Worm (Caenorhabditis elegans) whole organism, L1 larva: ENCODE measurements around the gene cul-5.

Experiments
- C04F5.9 ChIP-seq: sonication (generic microtip); optimal IDR thresholded peaks from 2 replicates; lab custom pipeline; 2016; ENCODE audit warnings: missing genetic modification characterization, missing compliant biosample characterization
- C34B4.2 ChIP-seq: sonication (generic microtip); optimal IDR thresholded peaks from 2 replicates; lab custom pipeline; 2017; ENCODE audit warnings: mild to moderate bottlenecking, missing genetic modification characterization, missing compliant biosample characterization
- F16B12.6 ChIP-seq: fragments of 150-350 bp; optimal IDR thresholded peaks from 2 replicates; lab custom pipeline; 2014; ENCODE audit warnings: missing biosample characterization, missing genetic modification characterization
- Y116A8C.19 ChIP-seq: sonication (generic microtip); optimal IDR thresholded peaks from 2 replicates; lab custom pipeline; 2016; ENCODE audit warnings: missing compliant biosample characterization, missing genetic modification characterization, borderline replicate concordance
- alr-1 ChIP-seq: fragments of 200-800 bp; sonication (Bioruptor generic); optimal IDR thresholded peaks from 2 replicates; lab custom pipeline; 2018; ENCODE audit warnings: borderline replicate concordance, mild to moderate bottlenecking, missing genetic modification characterization, missing compliant biosample characterization
- aly-2 ChIP-seq: fragments of 150-350 bp; optimal IDR thresholded peaks from 2 replicates; lab custom pipeline; 2014; ENCODE audit warnings: missing biosample characterization, missing genetic modification characterization
- blmp-1 ChIP-seq: fragments of 150-350 bp; optimal IDR thresholded peaks from 2 replicates; lab custom pipeline; 2014; ENCODE audit warnings: missing biosample characterization, missing genetic modification characterization
- ceh-8 ChIP-seq: fragments of 200-800 bp; sonication (Bioruptor generic); optimal IDR thresholded peaks from 2 replicates; lab custom pipeline; 2018; ENCODE audit warnings: mild to moderate bottlenecking, missing genetic modification characterization, moderate library complexity, missing compliant biosample characterization
- ceh-90 ChIP-seq: sonication (generic microtip); optimal IDR thresholded peaks from 2 replicates; lab custom pipeline; 2016; ENCODE audit warnings: missing genetic modification characterization, missing compliant biosample characterization
- ces-1 ChIP-seq: fragments of 150-350 bp; optimal IDR thresholded peaks from 2 replicates; lab custom pipeline; 2014; ENCODE audit warnings: missing biosample characterization, missing genetic modification reagents, missing genetic modification characterization
- dpl-1 ChIP-seq, 3 experiments: fragments of 150-350 bp in 2 of 3; sonication (generic microtip) in 1 of 3; optimal IDR thresholded peaks; 2 replicates each; lab custom pipeline; 2014 to 2017; ENCODE audit warnings: missing biosample characterization in 3 of 3, missing genetic modification characterization in 3 of 3, missing genetic modification reagents in 3 of 3
- dsc-1 ChIP-seq: sonication (generic microtip); optimal IDR thresholded peaks from 2 replicates; lab custom pipeline; 2016; ENCODE audit warnings: mild to moderate bottlenecking, missing genetic modification characterization, missing compliant biosample characterization
- efl-1 ChIP-seq, 4 experiments: fragments of 150-350 bp; optimal IDR thresholded peaks in 3 of 4; peaks in 1 of 4; 1 replicate in 1 of 4; 2 replicates in 3 of 4; lab custom pipeline; 2014; ENCODE audit warnings: missing biosample characterization in 2 of 4, missing genetic modification characterization in 2 of 4, missing genetic modification reagents in 2 of 4
- efl-3 ChIP-seq: fragments of 200-800 bp; sonication (Bioruptor generic); optimal IDR thresholded peaks from 2 replicates; lab custom pipeline; 2018; ENCODE audit warnings: mild to moderate bottlenecking, missing genetic modification characterization, missing compliant biosample characterization
- elt-2 ChIP-seq: sonication (generic microtip); optimal IDR thresholded peaks from 2 replicates; lab custom pipeline; 2016; ENCODE audit warnings: missing genetic modification characterization, mild to moderate bottlenecking, inconsistent platforms, missing compliant biosample characterization, missing genetic modification reagents
- fkh-4 ChIP-seq: sonication (generic microtip); optimal IDR thresholded peaks from 2 replicates; lab custom pipeline; 2016; ENCODE audit warnings: missing compliant biosample characterization, missing genetic modification characterization, borderline replicate concordance
- fos-1 ChIP-seq: fragments of 150-350 bp; optimal IDR thresholded peaks from 2 replicates; lab custom pipeline; 2014; ENCODE audit warnings: missing biosample characterization, missing genetic modification characterization
- lin-14 ChIP-seq: fragments of 200-800 bp; sonication (Bioruptor generic); optimal IDR thresholded peaks from 2 replicates; lab custom pipeline; 2018; ENCODE audit warnings: mild to moderate bottlenecking, missing genetic modification characterization, moderate library complexity, missing compliant biosample characterization
- lin-35 ChIP-seq, 2 experiments: fragments of 150-350 bp; optimal IDR thresholded peaks; 2 replicates each; lab custom pipeline; 2014; ENCODE audit warnings: missing biosample characterization in 2 of 2, missing genetic modification characterization in 2 of 2, missing genetic modification reagents in 2 of 2
- lir-3 ChIP-seq: sonication (generic microtip); optimal IDR thresholded peaks from 2 replicates; lab custom pipeline; 2016; ENCODE audit warnings: mild to moderate bottlenecking, missing genetic modification characterization, moderate library complexity, missing compliant biosample characterization; ENCODE audit not compliant: poor library complexity
- mdl-1 ChIP-seq, 2 experiments: fragments of 150-350 bp; optimal IDR thresholded peaks; 2 replicates each; lab custom pipeline; 2014 to 2017; ENCODE audit warnings: missing biosample characterization in 2 of 2, missing genetic modification characterization in 2 of 2, inconsistent platforms in 1 of 2
- mef-2 ChIP-seq: fragments of 150-350 bp; optimal IDR thresholded peaks from 2 replicates; lab custom pipeline; 2014; ENCODE audit warnings: missing biosample characterization, missing genetic modification characterization
- nhr-12 ChIP-seq: sonication (generic microtip); optimal IDR thresholded peaks from 2 replicates; lab custom pipeline; 2017; ENCODE audit warnings: missing biosample characterization, missing genetic modification characterization
- nhr-20 ChIP-seq: sonication (generic microtip); optimal IDR thresholded peaks from 2 replicates; lab custom pipeline; 2016; ENCODE audit warnings: mild to moderate bottlenecking, missing genetic modification characterization, missing compliant biosample characterization
- nhr-237 ChIP-seq: fragments of 150-350 bp; optimal IDR thresholded peaks from 2 replicates; lab custom pipeline; 2014; ENCODE audit warnings: missing biosample characterization, missing genetic modification characterization
- nhr-28 ChIP-seq: fragments of 150-350 bp; optimal IDR thresholded peaks from 2 replicates; lab custom pipeline; 2014; ENCODE audit warnings: missing biosample characterization, missing genetic modification characterization
- nhr-71 ChIP-seq: sonication (generic microtip); optimal IDR thresholded peaks from 2 replicates; lab custom pipeline; 2016; ENCODE audit warnings: mild to moderate bottlenecking, missing genetic modification characterization, moderate library complexity, missing compliant biosample characterization
- nhr-85 ChIP-seq: sonication (generic microtip); peaks from one replicate; lab custom pipeline; 2016; ENCODE audit warnings: missing genetic modification characterization, inconsistent platforms, missing compliant biosample characterization
- pag-3 ChIP-seq: sonication (generic microtip); optimal IDR thresholded peaks from 2 replicates; lab custom pipeline; 2017; ENCODE audit warnings: missing genetic modification characterization, mild to moderate bottlenecking, missing compliant biosample characterization, antibody characterized with exemption, borderline replicate concordance; ENCODE audit not compliant: insufficient read depth
- pax-3 ChIP-seq: fragments of 200-800 bp; sonication (Bioruptor generic); optimal IDR thresholded peaks from 2 replicates; lab custom pipeline; 2018; ENCODE audit warnings: mild to moderate bottlenecking, missing genetic modification characterization, moderate library complexity, missing compliant biosample characterization
- pqm-1 ChIP-seq: sonication (generic microtip); optimal IDR thresholded peaks from 3 replicates; lab custom pipeline; 2017; ENCODE audit warnings: missing biosample characterization, missing genetic modification characterization
- rnt-1 ChIP-seq: sonication (generic microtip); optimal IDR thresholded peaks from 2 replicates; lab custom pipeline; 2016; ENCODE audit warnings: mild to moderate bottlenecking, missing genetic modification characterization, moderate library complexity, missing compliant biosample characterization
- snpc-4 ChIP-seq: fragments of 150-350 bp; optimal IDR thresholded peaks from 2 replicates; lab custom pipeline; 2014; ENCODE audit warnings: missing biosample characterization, missing genetic modification characterization
- sox-4 ChIP-seq: sonication (generic microtip); optimal IDR thresholded peaks from 2 replicates; lab custom pipeline; 2016; ENCODE audit warnings: missing genetic modification characterization, missing compliant biosample characterization
- sptf-1 ChIP-seq: fragments of 150-350 bp; optimal IDR thresholded peaks from 2 replicates; lab custom pipeline; 2014; ENCODE audit warnings: missing biosample characterization, missing genetic modification characterization
- sup-37 ChIP-seq: fragments of 200-800 bp; sonication (Bioruptor generic); optimal IDR thresholded peaks from 2 replicates; lab custom pipeline; 2018; ENCODE audit warnings: mild to moderate bottlenecking, missing genetic modification characterization, missing compliant biosample characterization
- swsn-7 ChIP-seq: sonication (generic microtip); optimal IDR thresholded peaks from 2 replicates; lab custom pipeline; 2016; ENCODE audit warnings: missing genetic modification characterization, missing compliant biosample characterization
- unc-30 ChIP-seq: sonication (generic microtip); optimal IDR thresholded peaks from 2 replicates; lab custom pipeline; 2017; ENCODE audit warnings: missing biosample characterization, missing genetic modification characterization
- unc-62 ChIP-seq: fragments of 150-350 bp; optimal IDR thresholded peaks from 2 replicates; lab custom pipeline; 2014; ENCODE audit warnings: missing biosample characterization, missing genetic modification reagents, missing genetic modification characterization
- vab-15 ChIP-seq: sonication (generic microtip); optimal IDR thresholded peaks from 2 replicates; lab custom pipeline; 2017; ENCODE audit warnings: missing genotype, mild to moderate bottlenecking, missing genetic modification characterization, missing compliant biosample characterization
- zag-1 ChIP-seq: fragments of 150-350 bp; optimal IDR thresholded peaks from 2 replicates; lab custom pipeline; 2014; ENCODE audit warnings: missing biosample characterization, missing genetic modification characterization
- ztf-11 ChIP-seq, 2 experiments: sonication (generic microtip); optimal IDR thresholded peaks; 2 replicates each; lab custom pipeline; 2016 to 2017; ENCODE audit warnings: missing genetic modification characterization in 2 of 2, missing biosample characterization in 1 of 2, missing compliant biosample characterization in 1 of 2

cul-5 gene

ce11 chrV:10190081-10190556 is 10.8 kb downstream of the cul-5 start, which contains the start of gene ZK856.5:
TSS of gene ZK856.5 (minus strand) at chrV:10190131.
- TF ChIP-seq Y116A8C.19 (tag; lab: Kevin White, UChicago) (no peak), rnt-1 (tag; lab: Kevin White, UChicago) (no peak), snpc-4 (no peak), mef-2 (no peak), zag-1 (tag; lab: Kevin White, UChicago) (no peak), efl-1 (optimal IDR thresholded peaks at IDR 0.05; lab: Kevin White, UChicago) (no peak), efl-1 (GFP tag; optimal IDR thresholded peaks at IDR 0.05 in 1 of 2; lab: Kevin White, UChicago) (peak in 1 of 2 experiments; percentile 66), unc-30 (no peak), nhr-12 (no peak), vab-15 (no peak), blmp-1 (no peak), lin-14 (no peak), nhr-20 (tag; lab: Kevin White, UChicago) (no peak), ceh-8 (GFP tag; lab: Kevin White, UChicago) (no peak), ztf-11 (tag; optimal IDR thresholded peaks at IDR 0.05; lab: Kevin White, UChicago) (no peak), lir-3 (no peak), elt-2 (tag; lab: Kevin White, UChicago) (peak; percentile 90), swsn-7 (tag; lab: Kevin White, UChicago) (no peak), nhr-71 (tag; lab: Kevin White, UChicago) (peak; percentile 22), sptf-1 (tag; lab: Kevin White, UChicago) (no peak), sup-37 (GFP tag; lab: Kevin White, UChicago) (no peak), ces-1 (no peak), pqm-1 (no peak), lin-35 (GFP tag; optimal IDR thresholded peaks at IDR 0.05; lab: Kevin White, UChicago) (peak in 1 of 2 experiments; percentile 37), C34B4.2 (tag; lab: Kevin White, UChicago) (no peak), nhr-85 (tag; lab: Kevin White, UChicago) (peak; percentile 58)

- TF ChIP-seq nhr-20 (tag; lab: Kevin White, UChicago): no peak
- no peak for TF ChIP-seq aly-2 (tag; lab: Kevin White, UChicago)
- no peak for TF ChIP-seq efl-3
- TF ChIP-seq sox-4 (tag; lab: Kevin White, UChicago): no peak
- no peak for TF ChIP-seq dsc-1 (tag; lab: Kevin White, UChicago)
- TF ChIP-seq pqm-1: no peak
- TF ChIP-seq pax-3 (tag; lab: Kevin White, UChicago): no peak
- no peak for TF ChIP-seq unc-62 (GFP tag; lab: Kevin White, UChicago)
Observed at ce11 chrV:10191242-10191641, 11.9 kb downstream of the cul-5 start.

ce11 chrV:10198386-10198785 is 19.1 kb downstream of the cul-5 start, which contains the start of gene ZK856.6:
TSS of gene ZK856.6 (plus strand) at chrV:10198686.
- TF ChIP-seq lin-35 (GFP tag; optimal IDR thresholded peaks at IDR 0.05; lab: Kevin White, UChicago) (no peak), nhr-28 (no peak), vab-15 (no peak), dpl-1 (GFP tag; optimal IDR thresholded peaks at IDR 0.05; lab: Kevin White, UChicago) (no peak), Y116A8C.19 (tag; lab: Kevin White, UChicago) (no peak), F16B12.6 (no peak), fkh-4 (tag; lab: Kevin White, UChicago) (no peak), ceh-90 (tag; lab: Kevin White, UChicago) (no peak), ztf-11 (tag; optimal IDR thresholded peaks at IDR 0.05; lab: Kevin White, UChicago) (no peak), pag-3 (tag; lab: Kevin White, UChicago) (no peak), alr-1 (no peak), nhr-237 (tag; lab: Kevin White, UChicago) (no peak), elt-2 (tag; lab: Kevin White, UChicago) (no peak), fos-1 (tag; lab: Kevin White, UChicago) (no peak), mdl-1 (tag; optimal IDR thresholded peaks at IDR 0.05; lab: Kevin White, UChicago) (no peak), C04F5.9 (tag; lab: Kevin White, UChicago) (no peak), efl-1 (optimal IDR thresholded peaks at IDR 0.05; lab: Kevin White, UChicago) (no peak), efl-1 (GFP tag; optimal IDR thresholded peaks at IDR 0.05 in 1 of 2; lab: Kevin White, UChicago) (no peak)
